Worm (Caenorhabditis elegans) whole organism, young adult: Measurements from ENCODE around the gene C45G9.9.

Source experiments
- B0035.1 ChIP-seq: sonication (generic microtip); optimal IDR thresholded peaks from 2 replicates; lab custom pipeline; 2016; ENCODE audit warnings: missing genetic modification characterization, mild to moderate bottlenecking, missing compliant biosample characterization, missing genotype, missing genetic modification reagents
- B0336.3 ChIP-seq: fragments of 200-800 bp; sonication (Bioruptor generic); IDR thresholded peaks from 2 replicates; pipeline ENCODE4 v1.3.6; 2022; ENCODE audit warnings: missing genetic modification characterization, missing compliant biosample characterization
- F10E7.11 ChIP-seq: sonication (generic microtip); optimal IDR thresholded peaks from 2 replicates; lab custom pipeline; 2017; ENCODE audit warnings: mild to moderate bottlenecking, missing genetic modification characterization, moderate library complexity, missing compliant biosample characterization
- F23B12.7 ChIP-seq: sonication (generic microtip); optimal IDR thresholded peaks from 2 replicates; lab custom pipeline; 2017; ENCODE audit warnings: missing genetic modification characterization, mild to moderate bottlenecking, missing compliant biosample characterization, antibody characterized with exemption, moderate library complexity; ENCODE audit not compliant: insufficient read depth
- F37B4.10 ChIP-seq: fragments of 200-800 bp; sonication (Bioruptor generic); IDR thresholded peaks from 2 replicates; pipeline ENCODE4 v1.3.6; 2022; ENCODE audit warnings: missing genetic modification characterization, missing compliant biosample characterization
- F39B2.1 ChIP-seq: fragments of 200-800 bp; sonication (Bioruptor generic); IDR thresholded peaks from 2 replicates; pipeline ENCODE4 v1.3.6; 2022; ENCODE audit warnings: missing genetic modification reagents, missing genetic modification characterization, missing compliant biosample characterization
- F57A8.1 ChIP-seq: fragments of 200-800 bp; sonication (Bioruptor generic); optimal IDR thresholded peaks from 2 replicates; lab custom pipeline; 2018; ENCODE audit warnings: mild to moderate bottlenecking, missing genetic modification characterization, moderate library complexity, missing compliant biosample characterization
- K11D2.4 ChIP-seq: fragments of 200-800 bp; sonication (Bioruptor generic); IDR thresholded peaks from 2 replicates; pipeline ENCODE4 v1.3.6; 2022; ENCODE audit warnings: missing genetic modification reagents, missing genetic modification characterization, missing compliant biosample characterization
- T26A5.8 ChIP-seq: sonication (generic microtip); optimal IDR thresholded peaks from 2 replicates; lab custom pipeline; 2016; ENCODE audit warnings: missing genetic modification characterization, missing compliant biosample characterization
- Y67H2A.10 ChIP-seq: fragments of 200-800 bp; sonication (Bioruptor generic); conservative IDR thresholded peaks from 2 replicates; pipeline ENCODE4 v1.3.6; 2022; ENCODE audit warnings: missing genetic modification reagents, missing genetic modification characterization, missing compliant biosample characterization
- attf-3 ChIP-seq: fragments of 200-800 bp; sonication (Bioruptor generic); conservative IDR thresholded peaks from 2 replicates; pipeline ENCODE4 v1.3.6; 2022; ENCODE audit warnings: missing genetic modification reagents, missing genetic modification characterization, missing compliant biosample characterization
- attf-6 ChIP-seq: fragments of 200-800 bp; sonication (Bioruptor generic); IDR thresholded peaks from 2 replicates; pipeline ENCODE4 v1.3.6; 2022; ENCODE audit warnings: missing genetic modification reagents, missing genetic modification characterization, missing compliant biosample characterization
- ccch-3 ChIP-seq: fragments of 200-800 bp; sonication (Bioruptor generic); optimal IDR thresholded peaks from 2 replicates; lab custom pipeline; 2018; ENCODE audit warnings: mild to moderate bottlenecking, missing genetic modification characterization, missing compliant biosample characterization
- ceh-100 ChIP-seq: fragments of 200-800 bp; sonication (Bioruptor generic); IDR thresholded peaks from 2 replicates; pipeline ENCODE4 v1.3.6; 2022; ENCODE audit warnings: missing genetic modification reagents, missing genetic modification characterization, missing compliant biosample characterization
- ceh-91 ChIP-seq: fragments of 200-800 bp; sonication (Bioruptor generic); IDR thresholded peaks from 2 replicates; pipeline ENCODE4 v1.3.6; 2022; ENCODE audit warnings: missing genetic modification reagents, missing genetic modification characterization, missing compliant biosample characterization
- chd-7 ChIP-seq: sonication (generic microtip); optimal IDR thresholded peaks from 2 replicates; lab custom pipeline; 2016; ENCODE audit warnings: mild to moderate bottlenecking, missing genetic modification characterization, moderate library complexity, missing compliant biosample characterization
- dpl-1 ChIP-seq: fragments of 150-350 bp; optimal IDR thresholded peaks from 2 replicates; lab custom pipeline; 2014; ENCODE audit warnings: missing biosample characterization, missing genetic modification reagents, missing genetic modification characterization
- egl-18 ChIP-seq: fragments of 200-800 bp; sonication (Bioruptor generic); IDR thresholded peaks from 2 replicates; pipeline ENCODE4 v1.3.6; 2022; ENCODE audit warnings: missing genetic modification reagents, missing genetic modification characterization, missing compliant biosample characterization
- egrh-3 ChIP-seq: fragments of 200-800 bp; sonication (Bioruptor generic); IDR thresholded peaks from 2 replicates; pipeline ENCODE4 v1.3.6; 2022; ENCODE audit warnings: missing genetic modification reagents, missing genetic modification characterization, missing compliant biosample characterization
- ets-4 ChIP-seq: fragments of 200-800 bp; sonication (Bioruptor generic); optimal IDR thresholded peaks from 2 replicates; lab custom pipeline; 2018; ENCODE audit warnings: mild to moderate bottlenecking, missing genetic modification characterization, missing compliant biosample characterization
- fkh-3 ChIP-seq: sonication (generic microtip); optimal IDR thresholded peaks from 2 replicates; lab custom pipeline; 2016; ENCODE audit warnings: mild to moderate bottlenecking, missing genetic modification characterization, missing compliant biosample characterization
- hmg-20 ChIP-seq: fragments of 200-800 bp; sonication (Bioruptor generic); IDR thresholded peaks from 2 replicates; pipeline ENCODE4 v1.3.6; 2022; ENCODE audit warnings: missing genetic modification reagents, missing genetic modification characterization, missing compliant biosample characterization
- lag-1 ChIP-seq: fragments of 200-800 bp; sonication (Bioruptor generic); IDR thresholded peaks from 2 replicates; pipeline ENCODE4 v1.3.6; 2022; ENCODE audit warnings: missing genetic modification reagents, missing genetic modification characterization, missing compliant biosample characterization
- let-607 ChIP-seq, 2 experiments: fragments of 200-800 bp in 1 of 2; sonication (Bioruptor generic) in 1 of 2; sonication (generic microtip) in 1 of 2; optimal IDR thresholded peaks; 2 replicates each; lab custom pipeline; 2016 to 2018; ENCODE audit warnings: mild to moderate bottlenecking in 2 of 2, missing compliant biosample characterization in 2 of 2, missing genetic modification characterization in 2 of 2, moderate library complexity in 2 of 2, missing genotype in 1 of 2
- lin-40 ChIP-seq: sonication (generic microtip); optimal IDR thresholded peaks from 2 replicates; lab custom pipeline; 2016; ENCODE audit warnings: missing genetic modification characterization, mild to moderate bottlenecking, missing compliant biosample characterization, missing genotype, missing genetic modification reagents
- lsl-1 ChIP-seq: fragments of 200-800 bp; sonication (Bioruptor generic); optimal IDR thresholded peaks from 2 replicates; lab custom pipeline; 2018; ENCODE audit warnings: mild to moderate bottlenecking, missing genetic modification characterization, moderate library complexity, missing compliant biosample characterization
- madf-10 ChIP-seq: sonication (generic microtip); optimal IDR thresholded peaks from 2 replicates; lab custom pipeline; 2016; ENCODE audit warnings: mild to moderate bottlenecking, missing genetic modification characterization, missing compliant biosample characterization
- madf-3 ChIP-seq: fragments of 200-800 bp; sonication (Bioruptor generic); IDR thresholded peaks from 2 replicates; pipeline ENCODE4 v1.3.6; 2022; ENCODE audit warnings: missing genetic modification reagents, missing genetic modification characterization, missing compliant biosample characterization
- madf-6 ChIP-seq: fragments of 200-800 bp; sonication (Bioruptor generic); IDR thresholded peaks from 2 replicates; pipeline ENCODE4 v1.3.6; 2022; ENCODE audit warnings: missing genetic modification reagents, missing genetic modification characterization, missing compliant biosample characterization
- mel-28 ChIP-seq: sonication (generic microtip); optimal IDR thresholded peaks from 2 replicates; lab custom pipeline; 2016; ENCODE audit warnings: borderline replicate concordance, mild to moderate bottlenecking, missing genetic modification characterization, missing compliant biosample characterization
- mes-4 ChIP-seq: sonication (generic microtip); optimal IDR thresholded peaks from 2 replicates; lab custom pipeline; 2016; ENCODE audit warnings: missing genotype, missing genetic modification characterization, missing compliant biosample characterization
- nhr-179 ChIP-seq: sonication (generic microtip); optimal IDR thresholded peaks from 2 replicates; lab custom pipeline; 2016; ENCODE audit warnings: mild to moderate bottlenecking, missing genetic modification characterization, missing compliant biosample characterization
- nhr-90 ChIP-seq: sonication (generic microtip); optimal IDR thresholded peaks from 2 replicates; lab custom pipeline; 2016; ENCODE audit warnings: missing genotype, mild to moderate bottlenecking, missing genetic modification characterization, missing compliant biosample characterization
- snpc-1.3 ChIP-seq: sonication (generic microtip); optimal IDR thresholded peaks from 2 replicates; lab custom pipeline; 2017; ENCODE audit warnings: missing genetic modification characterization, mild to moderate bottlenecking, missing compliant biosample characterization, antibody characterized with exemption, moderate library complexity, missing genotype, missing genetic modification reagents; ENCODE audit not compliant: insufficient read depth
- somi-1 ChIP-seq: fragments of 200-800 bp; sonication (Bioruptor generic); optimal IDR thresholded peaks from 2 replicates; lab custom pipeline; 2018; ENCODE audit warnings: mild to moderate bottlenecking, missing genetic modification characterization, missing compliant biosample characterization
- tlf-1 ChIP-seq: fragments of 200-800 bp; sonication (Bioruptor generic); optimal IDR thresholded peaks from 2 replicates; lab custom pipeline; 2018; ENCODE audit warnings: mild to moderate bottlenecking, missing genetic modification characterization, missing compliant biosample characterization
- ztf-22 ChIP-seq: fragments of 200-800 bp; sonication (Bioruptor generic); optimal IDR thresholded peaks from 2 replicates; lab custom pipeline; 2018; ENCODE audit warnings: mild to moderate bottlenecking, missing genetic modification characterization, moderate library complexity, missing compliant biosample characterization
- ztf-28 ChIP-seq: fragments of 200-800 bp; sonication (Bioruptor generic); IDR thresholded peaks from 2 replicates; pipeline ENCODE4 v1.3.6; 2022; ENCODE audit warnings: missing genetic modification reagents, missing genetic modification characterization, missing compliant biosample characterization
- ztf-3 ChIP-seq: fragments of 200-800 bp; sonication (Bioruptor generic); optimal IDR thresholded peaks from 2 replicates; lab custom pipeline; 2018; ENCODE audit warnings: mild to moderate bottlenecking, missing genetic modification characterization, missing compliant biosample characterization

Gene C45G9.9

DNA sequence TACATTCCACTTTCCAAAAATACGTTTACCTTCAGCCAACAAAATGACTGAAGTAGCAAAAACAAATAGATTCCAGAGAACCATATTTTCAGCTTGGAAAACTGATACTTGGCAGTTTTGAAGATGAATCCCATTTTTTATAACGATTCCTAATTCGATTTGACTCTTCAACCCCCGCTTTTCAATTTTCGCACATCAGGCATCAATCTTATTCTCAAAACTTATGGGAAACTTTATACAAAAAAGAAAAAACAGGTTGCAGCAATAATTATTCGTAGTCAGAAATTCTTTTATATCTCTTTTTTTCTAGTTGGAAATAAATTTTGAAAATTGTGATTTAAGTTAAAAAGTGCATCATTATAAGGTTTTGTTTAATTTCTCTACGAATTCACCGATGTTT lies 6.2 kb upstream of the C45G9.9 start, which contains the start of gene C45G9.10:
Gene C45G9.10, minus strand, starts transcription at position 101 of the 400 bp plus-strand sequence.
- TF ChIP-seq ztf-28 (GFP tag; lab: Robert Waterston, UW) (no peak), F37B4.10 (GFP tag; lab: Robert Waterston, UW) (no peak), madf-6 (GFP tag; lab: Robert Waterston, UW) (no peak), F10E7.11 (no peak), snpc-1.3 (tag; lab: Kevin White, UChicago) (no peak), egrh-3 (GFP tag; lab: Robert Waterston, UW) (no peak), lin-40 (tag; lab: Kevin White, UChicago) (no peak), let-607 (tag; optimal IDR thresholded peaks at IDR 0.05; lab: Kevin White, UChicago) (no peak), ztf-3 (GFP tag; lab: Kevin White, UChicago) (no peak), tlf-1 (no peak), F39B2.1 (GFP tag; lab: Robert Waterston, UW) (no peak), egl-18 (GFP tag; lab: Robert Waterston, UW) (no peak), F23B12.7 (tag; lab: Kevin White, UChicago) (no peak), mes-4 (tag; lab: Kevin White, UChicago) (no peak), dpl-1 (GFP tag; lab: Kevin White, UChicago) (no peak), attf-3 (GFP tag; lab: Robert Waterston, UW) (no peak), lag-1 (GFP tag; lab: Robert Waterston, UW) (no peak), B0336.3 (no peak)

DNA sequence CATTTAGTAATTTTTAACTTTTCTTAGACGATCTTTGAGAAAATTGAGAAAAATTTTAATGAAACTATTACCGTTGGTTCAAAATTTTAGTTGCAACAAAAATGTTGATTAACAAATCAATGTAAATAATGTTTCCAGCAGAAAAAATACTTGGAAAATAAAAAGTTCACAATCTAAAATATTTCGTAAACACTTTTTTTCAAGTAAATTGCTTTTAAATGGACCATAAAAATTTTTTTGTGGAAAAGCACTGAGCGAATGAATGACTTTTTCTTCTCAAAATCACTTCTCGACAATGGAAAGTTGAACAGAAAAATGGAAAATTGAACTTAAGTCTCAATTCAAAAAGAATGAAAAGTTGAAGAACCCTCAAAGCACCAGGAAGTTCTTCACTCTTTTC lies 2.1 kb downstream of the C45G9.9 start, which contains the start of gene C45G9.8:
Gene C45G9.8, minus strand, starts transcription at position 101 of the 400 bp plus-strand sequence.
- TF ChIP-seq hmg-20 (no peak), chd-7 (tag; lab: Kevin White, UChicago) (no peak), Y67H2A.10 (GFP tag; lab: Robert Waterston, UW) (no peak), lsl-1 (no peak), ztf-22 (GFP tag; lab: Kevin White, UChicago) (no peak), ceh-100 (no peak)

DNA sequence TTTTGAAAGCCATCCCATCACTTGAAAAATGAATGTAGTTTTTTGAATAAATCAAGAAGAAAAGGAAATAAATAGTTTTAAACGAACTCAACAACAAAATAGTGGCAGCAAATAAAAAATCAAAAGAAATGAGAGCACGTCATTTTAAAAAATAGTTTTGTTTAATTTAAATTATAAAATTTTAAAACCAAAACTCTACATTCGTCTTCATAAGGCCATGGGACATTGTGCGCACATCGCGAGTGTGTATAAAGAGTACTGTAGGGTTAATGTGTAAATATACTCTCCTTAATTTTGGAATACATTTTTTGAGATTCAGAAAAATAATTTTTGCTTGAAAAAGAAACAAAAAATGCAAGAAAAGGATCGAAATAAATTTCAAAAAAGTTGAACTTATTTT lies 3.7 kb downstream of the C45G9.9 start, which contains the start of gene C45G9.15:
Gene C45G9.15, minus strand, starts transcription at position 101 of the 400 bp plus-strand sequence.
- TF ChIP-seq nhr-179 = no peak
- no peak for TF ChIP-seq attf-6 (GFP tag; lab: Robert Waterston, UW)
- no peak for TF ChIP-seq madf-3 (GFP tag; lab: Robert Waterston, UW)
- no peak for TF ChIP-seq madf-6 (GFP tag; lab: Robert Waterston, UW)
- no peak for TF ChIP-seq F57A8.1 (GFP tag; lab: Kevin White, UChicago)
- TF ChIP-seq ets-4 = no peak
- TF ChIP-seq ceh-91 (GFP tag; lab: Robert Waterston, UW) = no peak
- TF ChIP-seq nhr-90 = no peak
- TF ChIP-seq T26A5.8 = no peak
- no peak for TF ChIP-seq ztf-22 (GFP tag; lab: Kevin White, UChicago)
- no peak for TF ChIP-seq ccch-3 (GFP tag; lab: Kevin White, UChicago)
- TF ChIP-seq madf-10 (tag; lab: Kevin White, UChicago) = no peak
- no peak for TF ChIP-seq mel-28 (tag; lab: Kevin White, UChicago)
- TF ChIP-seq K11D2.4 = no peak
- no peak for TF ChIP-seq fkh-3
- TF ChIP-seq tlf-1 = no peak
- no peak for TF ChIP-seq dpl-1 (GFP tag; lab: Kevin White, UChicago)
- TF ChIP-seq B0035.1 (tag; lab: Kevin White, UChicago) = no peak
- TF ChIP-seq somi-1 (GFP tag; lab: Kevin White, UChicago) = no peak
